Worm (Caenorhabditis elegans) whole organism, L4 larva: ENCODE data around the gene srlf-31.

Experiments
- D1046.2 ChIP-seq: fragments of 200-800 bp; sonication (Bioruptor generic); IDR thresholded peaks from 2 replicates; pipeline ENCODE4 v1.3.6; 2022; ENCODE audit warnings: missing genetic modification characterization, missing compliant biosample characterization
- F10B5.3 ChIP-seq: sonication (generic microtip); optimal IDR thresholded peaks from 2 replicates; lab custom pipeline; 2016; ENCODE audit warnings: mild to moderate bottlenecking, missing genetic modification characterization, missing compliant biosample characterization
- F44E2.7 ChIP-seq: fragments of 200-800 bp; sonication (Bioruptor generic); IDR thresholded peaks from 2 replicates; pipeline ENCODE4 v2.1.2; 2022; ENCODE audit warnings: missing genetic modification characterization, missing compliant biosample characterization
- Y105C5A.15 ChIP-seq: fragments of 200-800 bp; sonication (Bioruptor generic); IDR thresholded peaks from 2 replicates; pipeline ENCODE4 v1.3.6; 2022; ENCODE audit warnings: missing genetic modification characterization, missing compliant biosample characterization
- Y48G9A.11 ChIP-seq: fragments of 200-800 bp; sonication (Bioruptor generic); IDR thresholded peaks from 2 replicates; pipeline ENCODE4 v1.3.6; 2022; ENCODE audit warnings: missing genetic modification reagents, missing genetic modification characterization, missing compliant biosample characterization
- Y75B8A.6 ChIP-seq: fragments of 200-800 bp; sonication (Bioruptor generic); IDR thresholded peaks from 2 replicates; pipeline ENCODE4 v1.3.6; 2022; ENCODE audit warnings: missing genetic modification reagents, missing genetic modification characterization, missing compliant biosample characterization
- ZK337.2 ChIP-seq: fragments of 200-800 bp; sonication (Bioruptor generic); IDR thresholded peaks from 2 replicates; pipeline ENCODE4 v1.3.6; 2022; ENCODE audit warnings: missing genetic modification reagents, missing genetic modification characterization, missing compliant biosample characterization
- ZK546.5 ChIP-seq, 2 experiments: sonication (generic microtip); optimal IDR thresholded peaks; 2 replicates each; lab custom pipeline; 2017; ENCODE audit warnings: missing biosample characterization in 2 of 2, missing genetic modification characterization in 2 of 2
- arid-1 ChIP-seq: fragments of 200-800 bp; sonication (Bioruptor generic); conservative IDR thresholded peaks from 2 replicates; pipeline ENCODE4 v1.3.6; 2022; ENCODE audit warnings: missing genetic modification reagents, missing genetic modification characterization, missing compliant biosample characterization
- attf-4 ChIP-seq: sonication (generic microtip); optimal IDR thresholded peaks from 3 replicates; lab custom pipeline; 2017; ENCODE audit warnings: missing biosample characterization, missing genetic modification characterization
- ceh-32 ChIP-seq: sonication (generic microtip); optimal IDR thresholded peaks from 2 replicates; lab custom pipeline; 2016; ENCODE audit warnings: mild to moderate bottlenecking, missing genetic modification characterization, missing compliant biosample characterization; ENCODE audit not compliant: poor library complexity
- ceh-44 ChIP-seq: fragments of 200-800 bp; sonication (Bioruptor generic); IDR thresholded peaks from 2 replicates; pipeline ENCODE4 v1.3.6; 2022; ENCODE audit warnings: missing genetic modification reagents, missing genetic modification characterization, missing compliant biosample characterization
- ceh-62 ChIP-seq: sonication (generic microtip); optimal IDR thresholded peaks from 2 replicates; lab custom pipeline; 2017; ENCODE audit warnings: missing biosample characterization, missing genetic modification characterization
- ces-1 ChIP-seq: fragments of 150-350 bp; sonication (generic microtip); optimal IDR thresholded peaks from 4 replicates; lab custom pipeline; 2014; ENCODE audit warnings: missing biosample characterization, missing genetic modification reagents, missing genetic modification characterization
- cey-2 ChIP-seq: sonication (generic microtip); optimal IDR thresholded peaks from 3 replicates; lab custom pipeline; 2017; ENCODE audit warnings: missing genetic modification characterization, mild to moderate bottlenecking, missing compliant biosample characterization, antibody characterized with exemption, borderline replicate concordance; ENCODE audit not compliant: insufficient read depth
- daf-19 ChIP-seq: fragments of 200-800 bp; sonication (Bioruptor generic); conservative IDR thresholded peaks from 2 replicates; pipeline ENCODE4 v1.3.6; 2022; ENCODE audit warnings: missing genetic modification characterization, missing compliant biosample characterization
- dmd-8 ChIP-seq: fragments of 200-800 bp; sonication (Bioruptor generic); IDR thresholded peaks from 2 replicates; pipeline ENCODE4 v1.3.6; 2022; ENCODE audit warnings: missing genetic modification characterization, missing compliant biosample characterization
- dmd-9 ChIP-seq: fragments of 200-800 bp; sonication (Bioruptor generic); IDR thresholded peaks from 2 replicates; pipeline ENCODE4 v1.3.6; 2022; ENCODE audit warnings: missing genetic modification reagents, missing genetic modification characterization, missing compliant biosample characterization
- egl-43 ChIP-seq: fragments of 200-800 bp; sonication (Bioruptor generic); IDR thresholded peaks from 2 replicates; pipeline ENCODE4 v1.3.6; 2022; ENCODE audit warnings: missing genetic modification reagents, missing genetic modification characterization, missing compliant biosample characterization
- fkh-10 ChIP-seq: fragments of 150-350 bp; optimal IDR thresholded peaks from 2 replicates; lab custom pipeline; 2014; ENCODE audit warnings: missing biosample characterization, missing genetic modification reagents, missing genetic modification characterization
- hif-1 ChIP-seq, 2 experiments: sonication (generic microtip); optimal IDR thresholded peaks; 2 replicates each; lab custom pipeline; 2016 to 2017; ENCODE audit warnings: missing compliant biosample characterization in 2 of 2, missing genetic modification characterization in 2 of 2, missing genetic modification reagents in 2 of 2, missing genotype in 2 of 2, mild to moderate bottlenecking in 1 of 2
- hlh-30 ChIP-seq: sonication (generic microtip); optimal IDR thresholded peaks from 2 replicates; lab custom pipeline; 2017; ENCODE audit warnings: antibody characterized with exemption, mild to moderate bottlenecking, missing genetic modification characterization, missing compliant biosample characterization; ENCODE audit not compliant: insufficient read depth
- hmg-1.1 ChIP-seq: fragments of 200-800 bp; sonication (Bioruptor generic); IDR thresholded peaks from 2 replicates; pipeline ENCODE4 v1.3.6; 2022; ENCODE audit warnings: missing genetic modification reagents, missing genetic modification characterization, missing compliant biosample characterization
- jun-1 ChIP-seq: fragments of 150-350 bp; optimal IDR thresholded peaks from 2 replicates; lab custom pipeline; 2014; ENCODE audit warnings: missing biosample characterization, missing genetic modification reagents, missing genetic modification characterization
- lim-7 ChIP-seq: fragments of 200-800 bp; sonication (Bioruptor generic); IDR thresholded peaks from 2 replicates; pipeline ENCODE4 v1.3.6; 2022; ENCODE audit warnings: missing genetic modification characterization, missing compliant biosample characterization
- lir-3 ChIP-seq: sonication (generic microtip); optimal IDR thresholded peaks from 2 replicates; lab custom pipeline; 2016; ENCODE audit warnings: mild to moderate bottlenecking, missing genetic modification characterization, missing compliant biosample characterization
- lsy-2 ChIP-seq, 2 experiments: fragments of 150-350 bp in 1 of 2; sonication (generic microtip) in 1 of 2; optimal IDR thresholded peaks; 2 replicates each; lab custom pipeline; 2014 to 2017; ENCODE audit warnings: missing biosample characterization in 2 of 2, missing genetic modification characterization in 2 of 2
- mdt-29 ChIP-seq: fragments of 200-800 bp; sonication (Bioruptor generic); IDR thresholded peaks from 2 replicates; pipeline ENCODE4 v1.3.6; 2022; ENCODE audit warnings: missing genetic modification reagents, missing genetic modification characterization, missing compliant biosample characterization
- mep-1 ChIP-seq: fragments of 150-350 bp; sonication (generic microtip); optimal IDR thresholded peaks from 3 replicates; lab custom pipeline; 2014; ENCODE audit warnings: missing biosample characterization, missing genetic modification characterization
- mes-2 ChIP-seq: sonication (generic microtip); optimal IDR thresholded peaks from 2 replicates; lab custom pipeline; 2016; ENCODE audit warnings: missing genotype, mild to moderate bottlenecking, missing genetic modification characterization, missing compliant biosample characterization; ENCODE audit not compliant: poor library complexity, severe bottlenecking
- mxl-3 ChIP-seq: fragments of 200-800 bp; sonication (Bioruptor generic); optimal IDR thresholded peaks from 2 replicates; lab custom pipeline; 2018; ENCODE audit warnings: mild to moderate bottlenecking, missing genetic modification characterization, missing compliant biosample characterization
- nhr-10 ChIP-seq: fragments of 150-350 bp; optimal IDR thresholded peaks from 2 replicates; lab custom pipeline; 2014; ENCODE audit warnings: missing biosample characterization, missing genetic modification characterization
- nhr-25 ChIP-seq: sonication (generic microtip); optimal IDR thresholded peaks from 2 replicates; lab custom pipeline; 2017; ENCODE audit warnings: missing genetic modification characterization, mild to moderate bottlenecking, missing compliant biosample characterization, antibody characterized with exemption, moderate library complexity, borderline replicate concordance; ENCODE audit not compliant: insufficient read depth
- nhr-42 ChIP-seq: fragments of 200-800 bp; sonication (Bioruptor generic); IDR thresholded peaks from 2 replicates; pipeline ENCODE4 v1.3.6; 2022; ENCODE audit warnings: missing genetic modification characterization, missing compliant biosample characterization
- nhr-6 ChIP-seq: fragments of 150-350 bp; optimal IDR thresholded peaks from 2 replicates; lab custom pipeline; 2014; ENCODE audit warnings: missing biosample characterization, missing genetic modification characterization
- nhr-76 ChIP-seq: fragments of 150-350 bp; optimal IDR thresholded peaks from 2 replicates; lab custom pipeline; 2014; ENCODE audit warnings: missing biosample characterization, missing genetic modification characterization
- nhr-77 ChIP-seq: fragments of 150-350 bp; optimal IDR thresholded peaks from 2 replicates; lab custom pipeline; 2014; ENCODE audit warnings: missing biosample characterization, missing genetic modification characterization
- php-3 ChIP-seq: fragments of 200-800 bp; sonication (Bioruptor generic); IDR thresholded peaks from 2 replicates; pipeline ENCODE4 v1.3.6; 2022; ENCODE audit warnings: missing genetic modification reagents, missing genetic modification characterization, missing compliant biosample characterization
- pqm-1 ChIP-seq: sonication (generic microtip); optimal IDR thresholded peaks from 2 replicates; lab custom pipeline; 2017; ENCODE audit warnings: missing biosample characterization, missing genetic modification characterization
- saeg-2 ChIP-seq: fragments of 200-800 bp; sonication (Bioruptor generic); IDR thresholded peaks from 2 replicates; pipeline ENCODE4 v1.3.6; 2022; ENCODE audit warnings: missing genetic modification reagents, missing genetic modification characterization, missing compliant biosample characterization
- skn-1 ChIP-seq: fragments of 150-350 bp; optimal IDR thresholded peaks from 2 replicates; lab custom pipeline; 2014; ENCODE audit warnings: missing biosample characterization, missing genetic modification characterization
- snpc-4 ChIP-seq: fragments of 150-350 bp; optimal IDR thresholded peaks from 2 replicates; lab custom pipeline; 2014; ENCODE audit warnings: missing biosample characterization, missing genetic modification characterization
- spr-3 ChIP-seq: fragments of 200-800 bp; sonication (Bioruptor generic); optimal IDR thresholded peaks from 2 replicates; lab custom pipeline; 2018; ENCODE audit warnings: mild to moderate bottlenecking, missing genetic modification characterization, missing compliant biosample characterization
- tra-1 ChIP-seq: fragments of 200-800 bp; sonication (Bioruptor generic); IDR thresholded peaks from 2 replicates; pipeline ENCODE4 v1.3.6; 2022; ENCODE audit warnings: missing genetic modification reagents, missing genetic modification characterization, missing compliant biosample characterization
- unc-62 ChIP-seq, 3 experiments: fragments of 150-350 bp in 1 of 3; sonication (generic microtip); optimal IDR thresholded peaks in 2 of 3; peaks in 1 of 3; 1 replicate in 1 of 3; 2 replicates in 2 of 3; lab custom pipeline; 2014 to 2017; ENCODE audit warnings: missing biosample characterization in 3 of 3, missing genetic modification characterization in 3 of 3, missing genetic modification reagents in 3 of 3, missing genotype in 1 of 3
- zag-1 ChIP-seq: fragments of 150-350 bp; optimal IDR thresholded peaks from 2 replicates; lab custom pipeline; 2014; ENCODE audit warnings: missing biosample characterization, missing genetic modification characterization
- ztf-7 ChIP-seq: fragments of 150-350 bp; optimal IDR thresholded peaks from 2 replicates; lab custom pipeline; 2014; ENCODE audit warnings: missing biosample characterization, missing genetic modification characterization

The srlf-31 gene

ce11 chrIV:11916907-11917306, 6.1 kb downstream of the srlf-31 start, which contains the start of gene ZK822.10 (continued):
- TF ChIP-seq mes-2 (tag; lab: Kevin White, UChicago) (no peak), hmg-1.1 (no peak), skn-1 (tag; lab: Kevin White, UChicago) (no peak), lim-7 (GFP tag; lab: Robert Waterston, UW) (no peak), hif-1 (tag; optimal IDR thresholded peaks at IDR 0.05; lab: Kevin White, UChicago) (no peak), egl-43 (no peak), nhr-77 (tag; lab: Kevin White, UChicago) (peak; percentile 51), ZK546.5 (tag; optimal IDR thresholded peaks at IDR 0.05; lab: Kevin White, UChicago) (no peak), mxl-3 (GFP tag; lab: Kevin White, UChicago) (no peak), unc-62 (GFP tag; optimal IDR thresholded peaks at IDR 0.05 in 1 of 2; lab: Kevin White, UChicago) (no peak), unc-62 (tag; optimal IDR thresholded peaks at IDR 0.05; lab: Kevin White, UChicago) (no peak), lir-3 (tag; lab: Kevin White, UChicago) (no peak), php-3 (GFP tag; lab: Robert Waterston, UW) (no peak), Y48G9A.11 (GFP tag; lab: Robert Waterston, UW) (no peak), tra-1 (GFP tag; lab: Robert Waterston, UW) (no peak), ztf-7 (tag; lab: Kevin White, UChicago) (no peak), ceh-62 (tag; lab: Kevin White, UChicago) (no peak), zag-1 (tag; lab: Kevin White, UChicago) (no peak), cey-2 (tag; lab: Kevin White, UChicago) (no peak), F10B5.3 (no peak), mdt-29 (GFP tag; lab: Robert Waterston, UW) (peak; percentile 65), spr-3 (GFP tag; lab: Kevin White, UChicago) (no peak), Y75B8A.6 (GFP tag; lab: Robert Waterston, UW) (no peak), lsy-2 (tag; optimal IDR thresholded peaks at IDR 0.05; lab: Kevin White, UChicago) (peak in 1 of 2 experiments; percentile 2), ceh-44 (GFP tag; lab: Robert Waterston, UW) (no peak), snpc-4 (no peak), saeg-2 (GFP tag; lab: Robert Waterston, UW) (no peak), F44E2.7 (GFP tag; lab: Robert Waterston, UW) (no peak), D1046.2 (GFP tag; lab: Robert Waterston, UW) (no peak), dmd-8 (no peak), daf-19 (GFP tag; lab: Robert Waterston, UW) (no peak), pqm-1 (tag; lab: Kevin White, UChicago) (no peak), dmd-9 (GFP tag; lab: Robert Waterston, UW) (no peak), arid-1 (no peak), nhr-6 (tag; lab: Kevin White, UChicago) (no peak), ceh-32 (no peak), ZK337.2 (GFP tag; lab: Robert Waterston, UW) (no peak), nhr-10 (tag; lab: Kevin White, UChicago) (no peak), ces-1 (GFP tag; lab: Kevin White, UChicago) (no peak), mep-1 (tag; lab: Kevin White, UChicago) (peak; percentile 19), nhr-76 (tag; lab: Kevin White, UChicago) (no peak), jun-1 (no peak), nhr-25 (tag; lab: Kevin White, UChicago) (no peak), nhr-42 (no peak), attf-4 (no peak), Y105C5A.15 (GFP tag; lab: Robert Waterston, UW) (no peak), fkh-10 (GFP tag; lab: Kevin White, UChicago) (no peak), hlh-30 (tag; lab: Kevin White, UChicago) (peak; percentile 44)
